Worm (Caenorhabditis elegans) whole organism, mixed stage, embryonic: Measurements from ENCODE around the gene F56C3.4.

Experiments used
- M03D4.4 ChIP-seq: sonication (generic microtip); optimal IDR thresholded peaks from 2 replicates; lab custom pipeline; 2017; ENCODE audit warnings: mild to moderate bottlenecking, missing genetic modification characterization, missing compliant biosample characterization
- bed-3 ChIP-seq: fragments of 200-800 bp; sonication (Bioruptor generic); optimal IDR thresholded peaks from 3 replicates; lab custom pipeline; 2018; ENCODE audit warnings: mild to moderate bottlenecking, missing genetic modification characterization, moderate library complexity, missing compliant biosample characterization
- ceh-39 ChIP-seq: fragments of 150-350 bp; optimal IDR thresholded peaks from 2 replicates; lab custom pipeline; 2014; ENCODE audit warnings: missing biosample characterization, missing genetic modification characterization
- ceh-43 ChIP-seq: fragments of 200-800 bp; sonication (Bioruptor generic); optimal IDR thresholded peaks from 2 replicates; lab custom pipeline; 2018; ENCODE audit warnings: mild to moderate bottlenecking, missing genetic modification characterization, moderate library complexity, missing compliant biosample characterization
- ceh-83 ChIP-seq: fragments of 200-800 bp; sonication (Bioruptor generic); optimal IDR thresholded peaks from 2 replicates; lab custom pipeline; 2018; ENCODE audit warnings: mild to moderate bottlenecking, missing genetic modification characterization, missing compliant biosample characterization
- ces-1 ChIP-seq: fragments of 150-350 bp; optimal IDR thresholded peaks from 2 replicates; lab custom pipeline; 2014; ENCODE audit warnings: missing biosample characterization, missing genetic modification reagents, missing genetic modification characterization
- cnd-1 ChIP-seq: fragments of 200-800 bp; sonication (Bioruptor generic); optimal IDR thresholded peaks from 2 replicates; lab custom pipeline; 2018; ENCODE audit warnings: mild to moderate bottlenecking, missing genetic modification characterization, missing compliant biosample characterization
- drap-1 ChIP-seq: fragments of 200-800 bp; sonication (Bioruptor generic); optimal IDR thresholded peaks from 3 replicates; lab custom pipeline; 2018; ENCODE audit warnings: mild to moderate bottlenecking, missing genetic modification characterization, missing compliant biosample characterization
- elt-1 ChIP-seq: sonication (generic microtip); optimal IDR thresholded peaks from 2 replicates; lab custom pipeline; 2017; ENCODE audit warnings: missing genetic modification characterization, mild to moderate bottlenecking, missing compliant biosample characterization, antibody characterized with exemption, moderate library complexity, borderline replicate concordance; ENCODE audit not compliant: insufficient read depth
- elt-3 ChIP-seq: fragments of 150-350 bp; optimal IDR thresholded peaks from 2 replicates; lab custom pipeline; 2014; ENCODE audit warnings: missing biosample characterization, missing genetic modification characterization
- flh-1 ChIP-seq: fragments of 200-800 bp; sonication (Bioruptor generic); optimal IDR thresholded peaks from 2 replicates; lab custom pipeline; 2018; ENCODE audit warnings: mild to moderate bottlenecking, missing genetic modification characterization, moderate library complexity, missing compliant biosample characterization
- ham-2 ChIP-seq: fragments of 200-800 bp; sonication (Bioruptor generic); optimal IDR thresholded peaks from 2 replicates; lab custom pipeline; 2018; ENCODE audit warnings: mild to moderate bottlenecking, missing genetic modification characterization, missing compliant biosample characterization
- hlh-1 ChIP-seq: fragments of 150-350 bp; optimal IDR thresholded peaks from 2 replicates; lab custom pipeline; 2014; ENCODE audit warnings: missing biosample characterization, missing genetic modification reagents, missing genetic modification characterization
- lin-13 ChIP-seq: fragments of 150-350 bp; optimal IDR thresholded peaks from 2 replicates; lab custom pipeline; 2014; ENCODE audit warnings: missing biosample characterization, missing genetic modification characterization
- lin-32 ChIP-seq: fragments of 200-800 bp; sonication (Bioruptor generic); optimal IDR thresholded peaks from 2 replicates; lab custom pipeline; 2018; ENCODE audit warnings: mild to moderate bottlenecking, missing genetic modification characterization, missing compliant biosample characterization
- lsy-2 ChIP-seq: fragments of 150-350 bp; optimal IDR thresholded peaks from 2 replicates; lab custom pipeline; 2014; ENCODE audit warnings: missing biosample characterization, missing genetic modification characterization
- mab-5 ChIP-seq: fragments of 150-350 bp; optimal IDR thresholded peaks from 2 replicates; lab custom pipeline; 2014; ENCODE audit warnings: missing biosample characterization, missing genetic modification characterization
- mep-1 ChIP-seq: fragments of 150-350 bp; optimal IDR thresholded peaks from 2 replicates; lab custom pipeline; 2017; ENCODE audit warnings: missing biosample characterization, missing genetic modification reagents, missing genetic modification characterization, inconsistent platforms
- mls-2 ChIP-seq: sonication (generic microtip); optimal IDR thresholded peaks from 2 replicates; lab custom pipeline; 2016; ENCODE audit warnings: mild to moderate bottlenecking, missing genetic modification characterization, moderate library complexity, missing compliant biosample characterization
- nhr-2 ChIP-seq: fragments of 150-350 bp; optimal IDR thresholded peaks from 2 replicates; lab custom pipeline; 2014; ENCODE audit warnings: missing biosample characterization, missing genetic modification characterization
- nhr-28 ChIP-seq: fragments of 150-350 bp; optimal IDR thresholded peaks from 2 replicates; lab custom pipeline; 2014; ENCODE audit warnings: missing biosample characterization, missing genetic modification characterization
- nhr-76 ChIP-seq: sonication (generic microtip); optimal IDR thresholded peaks from 2 replicates; lab custom pipeline; 2017; ENCODE audit warnings: missing biosample characterization, missing genetic modification characterization
- pha-4 ChIP-seq: fragments of 150-350 bp; optimal IDR thresholded peaks from 2 replicates; lab custom pipeline; 2018; ENCODE audit warnings: missing biosample characterization, missing genetic modification reagents, missing genetic modification characterization
- sem-2 ChIP-seq: fragments of 200-800 bp; sonication (Bioruptor generic); optimal IDR thresholded peaks from 2 replicates; lab custom pipeline; 2018; ENCODE audit warnings: mild to moderate bottlenecking, missing genetic modification characterization, missing compliant biosample characterization
- snpc-4 ChIP-seq: fragments of 150-350 bp; optimal IDR thresholded peaks from 2 replicates; lab custom pipeline; 2014; ENCODE audit warnings: missing biosample characterization, missing genetic modification characterization
- unc-120 ChIP-seq: sonication (generic microtip); optimal IDR thresholded peaks from 2 replicates; lab custom pipeline; 2017; ENCODE audit warnings: missing genetic modification characterization, missing compliant biosample characterization; ENCODE audit not compliant: poor library complexity, severe bottlenecking
- unc-62 ChIP-seq: fragments of 150-350 bp; optimal IDR thresholded peaks from 2 replicates; lab custom pipeline; 2014; ENCODE audit warnings: missing biosample characterization, missing genetic modification reagents, missing genetic modification characterization
- zip-8 ChIP-seq: fragments of 150-350 bp; optimal IDR thresholded peaks from 2 replicates; lab custom pipeline; 2014; ENCODE audit warnings: missing biosample characterization, missing genetic modification characterization
- ztf-11 ChIP-seq: fragments of 150-350 bp; optimal IDR thresholded peaks from 2 replicates; lab custom pipeline; 2014; ENCODE audit warnings: missing biosample characterization, missing genetic modification characterization

Gene F56C3.4

DNA sequence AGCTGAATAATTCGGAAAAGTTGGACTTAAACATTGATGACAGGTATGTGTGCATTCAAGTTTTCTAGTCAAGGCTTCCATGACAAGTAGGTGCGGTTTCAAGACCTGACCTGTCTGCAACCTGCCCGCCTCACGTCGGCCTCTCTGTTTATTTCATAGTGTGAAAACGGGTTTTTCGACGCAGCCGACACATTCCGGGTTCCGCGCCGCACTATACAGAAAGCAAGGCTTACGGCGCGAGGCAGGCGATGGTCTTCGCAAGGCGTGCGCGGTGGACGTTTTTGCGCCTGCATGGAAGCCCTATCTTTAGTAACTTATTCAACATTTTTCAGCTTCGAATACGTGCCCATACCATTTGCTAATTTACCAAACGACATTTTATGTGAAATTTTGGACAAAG, 11.9 kb upstream of the F56C3.4 start:
- TF ChIP-seq pha-4 (tag; lab: Kevin White, UChicago) (no peak), bed-3 (GFP tag; lab: Kevin White, UChicago) (no peak), unc-62 (no peak), M03D4.4 (tag; lab: Kevin White, UChicago) (no peak), lin-13 (tag; lab: Kevin White, UChicago) (no peak), ces-1 (GFP tag; lab: Kevin White, UChicago) (no peak), nhr-76 (tag; lab: Kevin White, UChicago) (no peak), unc-120 (tag; lab: Kevin White, UChicago) (no peak), ztf-11 (tag; lab: Kevin White, UChicago) (no peak), hlh-1 (tag; lab: Kevin White, UChicago) (no peak), mab-5 (tag; lab: Kevin White, UChicago) (no peak), elt-1 (no peak)
- TF ChIP-seq, all 35 proteins: peak for 0

DNA sequence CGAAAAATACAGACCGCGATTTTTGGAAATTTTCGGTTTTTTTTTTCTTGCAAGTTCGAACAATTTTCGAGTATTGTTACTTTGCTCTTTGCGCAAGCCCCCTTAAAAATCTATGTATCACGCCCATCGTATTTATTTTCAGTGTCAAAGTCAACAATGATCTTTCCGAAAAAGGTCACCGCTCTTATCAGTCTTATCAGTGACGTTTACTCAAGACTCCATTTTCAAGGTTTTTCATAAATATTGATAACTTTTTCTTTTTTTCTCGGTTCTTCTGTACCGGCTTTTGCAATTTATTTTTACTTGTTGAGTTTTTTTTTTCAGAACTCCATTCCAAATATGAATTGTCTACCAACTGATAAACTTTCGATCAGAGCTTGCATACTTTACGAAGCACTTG, 11.2 kb upstream of the F56C3.4 start, which contains the start of gene fbxa-190:
TSS of gene fbxa-190 (plus strand) at position 325 of the 400 bp plus-strand sequence.
- no peak for TF ChIP-seq elt-3
- TF ChIP-seq mab-5 (tag; lab: Kevin White, UChicago), result no peak
- no peak for TF ChIP-seq lsy-2 (tag; lab: Kevin White, UChicago)
- TF ChIP-seq hlh-1 (tag; lab: Kevin White, UChicago), result no peak
- no peak for TF ChIP-seq ceh-43 (GFP tag; lab: Kevin White, UChicago)

DNA sequence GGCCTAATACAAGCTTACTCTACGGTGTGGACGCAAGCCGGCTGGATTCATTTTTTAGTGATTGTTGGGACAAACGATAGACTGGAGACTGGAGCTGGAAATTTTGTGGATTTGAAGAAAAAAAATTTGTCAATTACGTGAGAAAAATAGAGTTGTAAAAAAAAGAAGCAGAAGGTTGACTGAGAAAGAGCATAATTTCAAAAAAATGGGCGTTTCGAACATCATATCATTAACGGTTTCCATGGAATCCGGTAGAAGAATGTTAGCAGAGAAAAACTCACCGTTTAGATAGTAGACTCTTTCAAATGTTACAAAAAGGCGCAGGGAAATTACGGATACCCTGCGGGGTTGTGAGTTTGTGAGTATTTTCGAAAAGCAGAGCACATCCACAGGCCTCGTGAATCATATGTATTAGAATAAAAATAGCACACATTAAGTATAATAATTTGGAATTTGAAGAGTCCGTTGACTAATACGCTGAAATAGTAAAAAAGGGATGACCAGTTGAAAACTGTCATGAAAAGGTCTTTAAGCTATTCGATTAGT, 10.3 kb upstream of the F56C3.4 start, which contains the start of gene F56C3.7:
TSS of gene F56C3.7 (minus strand) at position 51 of the 546 bp plus-strand sequence.
- TF ChIP-seq ztf-11 (tag; lab: Kevin White, UChicago) (no peak), unc-120 (tag; lab: Kevin White, UChicago) (no peak), ceh-43 (GFP tag; lab: Kevin White, UChicago) (no peak), lsy-2 (tag; lab: Kevin White, UChicago) (no peak), ceh-39 (tag; lab: Kevin White, UChicago) (no peak), lin-13 (tag; lab: Kevin White, UChicago) (no peak), cnd-1 (tag; lab: Kevin White, UChicago) (no peak), ceh-83 (no peak)

DNA sequence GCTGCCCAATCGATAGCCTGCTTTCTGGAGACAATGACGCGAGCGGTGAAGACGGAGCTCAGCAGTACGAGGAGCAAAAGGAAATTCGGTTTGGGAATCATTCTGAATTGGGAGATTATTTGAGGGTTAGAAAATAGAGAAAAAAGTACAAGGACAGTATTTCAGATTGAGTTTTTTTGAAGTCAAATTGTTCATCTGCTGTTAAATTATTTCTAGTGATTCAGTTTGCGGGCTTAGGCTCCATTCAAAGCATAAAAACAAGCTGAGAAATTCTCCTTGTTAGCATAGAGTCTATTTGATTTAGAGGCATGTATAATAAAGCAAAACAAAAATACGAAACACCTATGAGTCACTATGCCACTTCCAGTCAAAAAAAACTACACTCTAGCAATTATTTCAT, 6.9 kb upstream of the F56C3.4 start, which contains the start of gene dgn-2:
TSS of gene dgn-2 (minus strand) at position 101 of the 400 bp plus-strand sequence.
- no peak for TF ChIP-seq snpc-4 (tag; lab: Kevin White, UChicago)
- no peak for TF ChIP-seq flh-1 (GFP tag; lab: Kevin White, UChicago)
- TF ChIP-seq ztf-11 (tag; lab: Kevin White, UChicago), result no peak
- TF ChIP-seq elt-3, result no peak
- TF ChIP-seq ceh-39 (tag; lab: Kevin White, UChicago), result no peak
- no peak for TF ChIP-seq elt-1
- no peak for TF ChIP-seq nhr-76 (tag; lab: Kevin White, UChicago)
- TF ChIP-seq ces-1 (GFP tag; lab: Kevin White, UChicago), result no peak
- TF ChIP-seq nhr-28, result no peak
- TF ChIP-seq bed-3 (GFP tag; lab: Kevin White, UChicago), result no peak
- TF ChIP-seq mls-2 (tag; lab: Kevin White, UChicago), result no peak
- TF ChIP-seq nhr-2 (tag; lab: Kevin White, UChicago), result no peak
- TF ChIP-seq drap-1 (GFP tag; lab: Kevin White, UChicago), result no peak
- TF ChIP-seq ham-2 (GFP tag; lab: Kevin White, UChicago), result no peak
- no peak for TF ChIP-seq zip-8 (tag; lab: Kevin White, UChicago)
- TF ChIP-seq lin-13 (tag; lab: Kevin White, UChicago), result no peak

DNA sequence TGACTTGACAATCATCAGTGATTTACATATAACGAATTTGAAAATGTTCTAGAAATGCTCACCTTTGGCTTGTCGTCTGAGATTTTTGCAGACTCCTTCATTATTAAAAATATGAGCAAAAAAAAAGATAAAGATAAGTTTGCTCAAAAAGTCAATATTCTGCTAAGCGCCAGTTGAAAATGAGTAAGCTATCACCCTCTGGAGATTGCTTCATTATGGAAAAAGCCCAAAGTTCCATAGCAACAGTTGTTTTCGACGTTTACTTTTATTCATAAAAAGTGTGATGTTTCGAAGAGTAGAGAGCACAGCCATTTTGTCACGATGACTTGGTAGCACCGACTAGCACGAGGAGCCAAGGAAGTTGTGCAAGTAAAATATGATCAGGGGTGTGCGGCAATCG, 2.2 kb downstream of the F56C3.4 start, which contains the start of gene F56C3.3:
TSS of gene F56C3.3 (minus strand) at position 101 of the 400 bp plus-strand sequence.
- TF ChIP-seq elt-1 (no peak), nhr-2 (tag; lab: Kevin White, UChicago) (no peak), mep-1 (no peak), ceh-39 (tag; lab: Kevin White, UChicago) (no peak), unc-62 (no peak), unc-120 (tag; lab: Kevin White, UChicago) (no peak), ceh-83 (no peak), sem-2 (GFP tag; lab: Kevin White, UChicago) (no peak), cnd-1 (tag; lab: Kevin White, UChicago) (no peak), ceh-43 (GFP tag; lab: Kevin White, UChicago) (no peak), mls-2 (tag; lab: Kevin White, UChicago) (no peak), zip-8 (tag; lab: Kevin White, UChicago) (no peak), pha-4 (tag; lab: Kevin White, UChicago) (no peak), hlh-1 (tag; lab: Kevin White, UChicago) (no peak), snpc-4 (tag; lab: Kevin White, UChicago) (no peak), nhr-28 (no peak), lin-32 (GFP tag; lab: Kevin White, UChicago) (no peak)
